Worm (Caenorhabditis elegans) whole organism, late embryonic: ENCODE measurements around the gene aos-1.

Experiments used
- ama-1 ChIP-seq: fragments of 150-350 bp; optimal IDR thresholded peaks from 2 replicates; lab custom pipeline; 2014
- ceh-18 ChIP-seq: sonication (generic microtip); optimal IDR thresholded peaks from 2 replicates; lab custom pipeline; 2016; ENCODE audit warnings: missing genetic modification characterization, missing compliant biosample characterization
- ceh-6 ChIP-seq: fragments of 200-800 bp; sonication (Bioruptor generic); optimal IDR thresholded peaks from 2 replicates; lab custom pipeline; 2018; ENCODE audit warnings: mild to moderate bottlenecking, missing genetic modification characterization, missing compliant biosample characterization
- eyg-1 ChIP-seq: sonication (generic microtip); optimal IDR thresholded peaks from 2 replicates; lab custom pipeline; 2016; ENCODE audit warnings: missing genotype, missing genetic modification characterization, missing compliant biosample characterization
- hlh-6 ChIP-seq: sonication (generic microtip); optimal IDR thresholded peaks from 2 replicates; lab custom pipeline; 2016; ENCODE audit warnings: missing genotype, missing genetic modification characterization, missing compliant biosample characterization
- lin-11 ChIP-seq: fragments of 200-800 bp; sonication (Bioruptor generic); optimal IDR thresholded peaks from 2 replicates; lab custom pipeline; 2018; ENCODE audit warnings: mild to moderate bottlenecking, missing genetic modification characterization, missing compliant biosample characterization
- madf-2 ChIP-seq: sonication (generic microtip); optimal IDR thresholded peaks from 2 replicates; lab custom pipeline; 2017; ENCODE audit warnings: missing genetic modification characterization, missing compliant biosample characterization
- pag-3 ChIP-seq: sonication (generic microtip); optimal IDR thresholded peaks from 2 replicates; lab custom pipeline; 2016; ENCODE audit warnings: missing compliant biosample characterization, missing genetic modification characterization, borderline replicate concordance

ce11 chrV:10146787-10147186, 16.7 kb upstream of the aos-1 start:
- TF ChIP-seq eyg-1 (tag; lab: Kevin White, UChicago) (no peak), hlh-6 (tag; lab: Kevin White, UChicago) (no peak), ceh-18 (tag; lab: Kevin White, UChicago) (peak; percentile 60), ceh-6 (GFP tag; lab: Kevin White, UChicago) (no peak), lin-11 (tag; lab: Kevin White, UChicago) (no peak), ama-1 (no peak), pag-3 (tag; lab: Kevin White, UChicago) (no peak), madf-2 (no peak)
